Worm (Caenorhabditis elegans) whole organism, dauer: ENCODE results near the gene hpo-8.

Experiments used
- unc-62 ChIP-seq: sonication (generic microtip); optimal IDR thresholded peaks from 2 replicates; lab custom pipeline; 2017; ENCODE audit warnings: missing biosample characterization, missing genetic modification reagents, missing genetic modification characterization

hpo-8 gene

DNA sequence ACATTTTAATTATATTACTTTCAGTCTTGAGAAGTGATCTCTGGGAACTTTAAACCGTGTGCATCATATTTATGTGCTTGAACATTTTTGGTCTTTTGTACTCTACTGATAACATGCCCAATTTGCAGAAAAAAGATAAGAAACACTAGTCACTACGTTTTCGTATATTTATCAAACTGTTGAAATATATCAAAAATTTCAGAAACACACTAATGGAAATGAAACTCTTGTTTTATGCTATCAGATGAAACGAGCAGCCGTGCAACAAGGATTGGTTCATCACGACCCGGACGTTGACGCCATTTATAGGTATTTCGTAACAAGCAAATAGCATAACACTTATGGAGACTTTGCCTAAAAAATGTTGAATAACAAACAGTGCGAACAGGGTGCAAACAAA is 15.7 kb upstream of the hpo-8 start:
- TF ChIP-seq unc-62 (GFP tag; lab: Kevin White, UChicago), result no peak

DNA sequence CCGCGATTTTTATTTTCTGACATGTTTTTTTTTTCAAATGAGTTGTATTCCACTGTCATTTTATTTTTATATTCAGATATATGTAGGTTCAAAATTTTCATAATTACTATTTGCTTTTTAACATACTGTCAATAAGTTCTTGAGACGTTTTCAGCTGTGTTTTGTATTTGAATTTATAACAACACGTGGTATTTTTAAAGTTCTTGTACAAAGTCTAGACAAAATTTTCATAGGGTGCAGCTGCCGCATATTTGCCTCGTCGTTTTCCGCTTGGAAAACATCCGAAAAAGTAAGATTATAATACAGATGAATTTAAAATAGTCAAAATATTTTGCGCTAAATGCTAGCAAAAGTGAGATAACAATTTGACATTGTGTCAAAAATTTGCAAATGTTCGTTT is 10.3 kb upstream of the hpo-8 start, which contains the start of gene dmsr-15:
TSS of gene dmsr-15 (minus strand) at position 101 of the 400 bp plus-strand sequence.
- no peak for TF ChIP-seq unc-62 (GFP tag; lab: Kevin White, UChicago)

DNA sequence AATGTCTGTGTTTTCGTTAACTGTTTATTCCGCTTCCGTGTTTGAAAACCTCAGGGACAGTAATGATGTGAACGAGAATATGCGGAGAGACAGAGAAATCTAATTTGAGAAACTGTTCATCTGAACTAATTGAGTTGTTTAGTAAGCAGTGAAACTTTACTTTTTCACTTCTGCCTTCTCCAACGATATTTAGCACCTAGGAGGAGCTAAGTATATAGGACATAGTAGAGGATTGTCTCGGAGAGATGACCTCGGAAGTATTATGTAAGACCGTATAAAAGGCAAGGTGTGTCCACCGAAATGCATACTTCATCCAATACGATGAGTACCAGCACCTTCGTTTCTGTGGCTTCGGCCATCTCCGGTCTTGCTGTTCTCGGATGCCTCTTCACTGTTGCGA is 9.7 kb upstream of the hpo-8 start, which contains the start of gene col-141:
TSS of gene col-141 (plus strand) at position 301 of the 400 bp plus-strand sequence.
- no peak for TF ChIP-seq unc-62 (GFP tag; lab: Kevin White, UChicago)

DNA sequence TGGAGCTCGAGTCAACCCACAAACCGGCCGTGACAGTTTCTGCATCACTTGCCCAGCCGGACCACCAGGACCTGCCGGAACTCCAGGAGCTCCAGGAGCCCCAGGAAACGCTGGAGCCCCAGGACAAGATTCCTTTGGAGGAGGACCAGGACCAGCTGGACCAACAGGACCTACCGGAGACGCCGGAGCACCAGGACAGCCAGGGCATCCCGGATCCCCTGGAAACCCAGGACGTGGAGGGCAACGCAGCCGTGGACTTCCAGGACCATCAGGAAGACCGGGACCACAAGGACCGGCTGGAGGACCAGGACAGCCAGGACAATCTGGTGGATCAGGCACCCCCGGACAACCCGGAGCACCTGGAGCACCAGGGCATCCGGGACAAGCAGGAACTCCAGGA is 9.0 kb upstream of the hpo-8 start:
- TF ChIP-seq unc-62 (GFP tag; lab: Kevin White, UChicago), result no peak

DNA sequence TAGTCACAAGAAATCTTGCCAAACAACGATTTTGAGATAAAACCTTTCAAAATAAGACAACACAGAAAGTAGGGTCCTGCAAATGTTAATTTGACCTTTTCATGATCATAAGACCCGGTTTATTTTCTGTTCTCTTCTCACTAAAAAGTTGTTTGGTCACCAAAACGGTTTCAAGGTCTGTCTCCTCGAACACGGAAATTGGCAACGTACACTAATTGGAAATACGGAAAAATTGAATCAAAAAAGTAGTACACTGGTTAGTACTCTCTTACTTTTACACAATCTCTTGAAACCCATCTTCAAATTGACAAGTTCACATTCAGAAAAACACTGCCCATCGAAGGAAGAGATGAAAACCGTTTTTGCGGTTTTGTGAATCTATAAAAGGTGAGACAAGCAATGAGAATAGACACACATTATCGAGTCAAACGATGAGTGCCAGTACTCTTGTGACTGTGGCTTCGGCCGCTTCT is 8.3 kb upstream of the hpo-8 start, which contains the start of gene col-142:
TSS of gene col-142 (plus strand) at position 423 of the 473 bp plus-strand sequence.
- TF ChIP-seq unc-62 (GFP tag; lab: Kevin White, UChicago), result no peak

DNA sequence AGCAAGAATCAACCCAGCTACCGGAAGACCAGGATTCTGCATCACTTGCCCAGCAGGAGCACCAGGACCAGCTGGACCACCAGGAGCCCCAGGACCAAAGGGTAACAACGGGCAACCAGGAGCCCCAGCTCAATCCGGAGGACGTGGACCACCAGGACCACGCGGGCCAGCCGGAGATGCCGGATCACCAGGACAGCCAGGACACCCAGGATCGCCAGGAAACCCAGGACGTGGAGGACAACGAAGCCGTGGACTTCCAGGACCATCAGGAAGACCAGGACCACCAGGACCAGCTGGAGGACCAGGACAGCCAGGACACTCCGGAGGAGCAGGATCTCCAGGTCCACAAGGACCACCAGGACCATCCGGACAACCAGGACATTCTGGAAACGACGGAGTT is 7.5 kb upstream of the hpo-8 start:
- no peak for TF ChIP-seq unc-62 (GFP tag; lab: Kevin White, UChicago)

DNA sequence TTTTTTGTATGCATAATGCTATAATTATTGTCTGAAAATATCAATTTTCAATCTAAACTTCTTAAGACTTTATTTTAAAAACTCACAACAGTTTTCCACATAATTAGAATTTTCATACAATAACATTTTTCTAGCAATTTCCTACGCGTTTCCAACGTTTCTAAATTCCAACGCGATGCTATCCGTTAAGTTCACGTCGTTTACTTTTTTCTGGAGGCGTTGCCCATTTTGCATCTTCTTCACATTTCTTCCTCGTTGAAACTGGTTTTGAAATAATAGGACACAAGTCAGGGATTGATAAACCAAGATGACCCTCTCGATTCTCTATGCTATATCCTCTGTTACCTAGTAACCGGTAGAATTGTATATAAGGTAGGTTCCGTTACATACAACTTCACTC is 3.8 kb upstream of the hpo-8 start, which contains the start of the genes T15B7.14 and col-143:
TSS of gene T15B7.14 (minus strand) at position 101 of the 400 bp plus-strand sequence.
TSS of gene col-143 (plus strand) at position 394 of the 400 bp plus-strand sequence.
- TF ChIP-seq unc-62 (GFP tag; lab: Kevin White, UChicago), result no peak

DNA sequence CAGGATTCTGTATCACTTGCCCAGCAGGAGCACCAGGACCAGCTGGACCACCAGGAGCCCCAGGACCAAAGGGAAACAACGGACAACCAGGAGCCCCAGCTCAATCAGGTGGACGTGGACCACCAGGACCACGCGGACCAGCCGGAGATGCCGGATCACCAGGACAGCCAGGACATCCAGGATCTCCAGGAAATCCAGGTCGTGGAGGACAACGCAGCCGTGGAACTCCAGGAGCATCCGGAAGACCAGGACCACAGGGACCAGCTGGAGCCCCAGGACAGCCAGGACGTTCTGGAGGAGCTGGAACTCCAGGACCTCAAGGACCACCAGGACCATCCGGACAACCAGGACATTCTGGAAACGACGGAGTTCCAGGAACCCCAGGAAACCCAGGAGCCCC is 3.1 kb upstream of the hpo-8 start:
- TF ChIP-seq unc-62 (GFP tag; lab: Kevin White, UChicago), result no peak

DNA sequence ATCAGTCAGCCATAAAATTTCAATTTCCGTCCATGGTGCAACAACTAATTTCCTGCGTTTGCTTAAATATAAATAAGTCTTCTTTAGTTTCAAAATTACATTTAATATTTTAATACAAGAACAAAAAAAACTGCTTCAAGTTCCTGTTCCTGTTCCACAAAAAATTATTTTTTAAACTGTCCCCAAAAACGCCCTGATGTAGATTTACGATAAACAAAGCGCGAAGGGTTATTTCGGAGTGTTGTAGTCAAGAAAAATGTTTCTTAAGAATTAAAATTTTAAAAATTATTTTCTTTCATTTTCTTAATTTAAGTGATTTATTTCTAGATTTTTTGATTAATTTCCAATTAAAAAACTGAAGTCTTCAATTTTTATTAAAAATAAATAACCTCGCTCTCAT is 490 bp upstream of the hpo-8 start, which contains the start of gene T15B7.15:
TSS of gene T15B7.15 (minus strand) at position 67 of the 400 bp plus-strand sequence.
- no peak for TF ChIP-seq unc-62 (GFP tag; lab: Kevin White, UChicago)

DNA sequence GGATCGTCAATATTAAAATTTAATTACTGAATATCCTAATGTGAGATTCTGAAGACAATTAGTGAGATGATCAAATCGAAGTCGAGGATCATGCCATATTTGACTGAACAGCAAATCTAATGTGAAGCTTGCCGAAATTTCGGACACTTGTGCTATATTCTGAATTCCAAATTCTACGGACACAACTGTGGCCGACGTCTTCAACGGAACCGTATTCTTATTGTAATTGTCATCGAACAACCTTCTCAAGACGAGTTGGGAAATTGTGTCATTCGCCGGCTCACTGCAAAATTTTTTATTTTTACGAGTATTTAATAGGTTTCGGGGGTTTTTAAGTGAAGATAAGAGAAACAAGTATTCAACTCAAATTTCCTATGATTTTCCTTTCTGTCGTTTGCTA is 3.3 kb downstream of the hpo-8 start, which contains the start of gene T15B7.1:
TSS of gene T15B7.1 (plus strand) at position 301 of the 400 bp plus-strand sequence.
- TF ChIP-seq unc-62 (GFP tag; lab: Kevin White, UChicago), result no peak

DNA sequence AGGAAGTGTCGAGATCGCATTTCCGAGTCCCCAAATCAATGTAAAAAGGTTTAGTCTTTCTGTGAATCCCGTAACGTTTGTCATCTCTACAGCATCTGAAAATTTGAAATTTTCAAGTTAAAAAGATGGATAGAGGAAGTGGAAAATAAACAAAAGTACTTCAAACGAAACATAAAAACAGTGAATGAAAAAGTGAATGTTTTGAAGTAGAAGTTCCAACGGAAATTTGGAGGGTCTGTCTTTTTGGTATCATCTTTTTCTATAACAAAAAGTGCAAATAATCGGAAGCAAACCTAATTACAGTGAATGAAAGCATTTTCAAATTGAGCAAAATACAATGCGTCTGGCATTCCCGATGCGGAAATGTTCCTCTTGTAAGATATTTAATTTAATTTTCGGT is 7.4 kb downstream of the hpo-8 start, which contains the start of gene lgc-54:
TSS of gene lgc-54 (minus strand) at position 101 of the 400 bp plus-strand sequence.
- TF ChIP-seq unc-62 (GFP tag; lab: Kevin White, UChicago), result no peak

DNA sequence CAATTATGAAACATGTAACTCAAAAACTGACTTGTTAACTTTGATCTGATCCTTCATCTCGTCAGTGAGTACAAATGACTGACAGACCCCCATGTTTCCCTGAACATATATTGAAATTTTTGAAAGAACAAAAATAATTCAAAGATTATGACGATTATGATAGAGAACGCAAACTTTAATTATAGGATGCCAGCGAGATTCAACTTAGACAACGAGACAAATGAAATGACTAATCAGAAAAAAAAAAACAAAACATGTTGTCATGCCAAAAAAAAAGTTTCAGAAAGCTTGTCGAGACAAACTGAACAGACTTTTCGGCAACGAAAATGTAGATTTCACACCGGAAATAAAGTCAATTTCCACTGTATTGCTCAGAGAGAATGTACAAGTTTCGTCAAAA is 15.6 kb downstream of the hpo-8 start, which contains the start of gene gpa-10:
TSS of gene gpa-10 (minus strand) at position 101 of the 400 bp plus-strand sequence.
- TF ChIP-seq unc-62 (GFP tag; lab: Kevin White, UChicago), result no peak

DNA sequence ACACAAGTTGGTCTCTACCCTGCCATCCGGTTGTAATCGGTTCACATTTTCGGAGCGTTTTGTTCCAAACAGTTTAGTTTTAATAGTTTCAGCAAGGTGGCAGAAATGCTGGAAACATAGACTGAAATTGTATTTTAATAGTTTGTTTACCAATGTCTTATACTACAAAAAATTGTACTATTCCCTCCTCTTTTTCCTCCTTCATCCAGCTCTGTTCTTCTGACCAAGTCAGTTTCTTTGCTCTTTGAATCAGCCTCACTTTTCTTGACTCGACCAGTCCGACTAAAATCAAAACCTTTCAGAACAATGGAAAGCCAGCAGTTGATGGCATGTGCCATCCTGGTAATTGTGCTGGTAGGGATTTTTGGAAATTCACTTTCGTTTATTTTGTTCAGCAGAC is 30.9 kb downstream of the hpo-8 start, which contains the start of gene frpr-18:
TSS of gene frpr-18 (plus strand) at position 301 of the 400 bp plus-strand sequence.
- TF ChIP-seq unc-62 (GFP tag; lab: Kevin White, UChicago), result no peak

DNA sequence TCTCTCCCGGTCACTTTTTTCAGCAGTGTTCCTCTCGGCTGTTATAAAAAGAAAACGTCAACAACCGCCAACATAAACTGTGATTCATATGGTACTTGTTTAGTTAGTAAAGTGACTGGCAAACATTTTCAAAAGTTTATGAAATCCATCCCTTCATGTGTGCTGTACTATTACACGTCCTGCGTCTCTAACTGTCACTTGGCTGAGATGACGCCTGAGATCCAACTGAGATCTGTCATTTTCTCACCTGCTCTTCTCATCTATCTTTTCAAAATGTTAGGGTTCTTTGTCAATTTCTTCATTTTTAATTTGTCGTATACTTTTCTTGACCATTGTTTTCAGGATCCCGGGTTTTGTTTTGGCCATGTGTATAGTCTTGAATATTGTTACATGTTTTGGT is 35.6 kb downstream of the hpo-8 start:
- TF ChIP-seq unc-62 (GFP tag; lab: Kevin White, UChicago), result no peak

DNA sequence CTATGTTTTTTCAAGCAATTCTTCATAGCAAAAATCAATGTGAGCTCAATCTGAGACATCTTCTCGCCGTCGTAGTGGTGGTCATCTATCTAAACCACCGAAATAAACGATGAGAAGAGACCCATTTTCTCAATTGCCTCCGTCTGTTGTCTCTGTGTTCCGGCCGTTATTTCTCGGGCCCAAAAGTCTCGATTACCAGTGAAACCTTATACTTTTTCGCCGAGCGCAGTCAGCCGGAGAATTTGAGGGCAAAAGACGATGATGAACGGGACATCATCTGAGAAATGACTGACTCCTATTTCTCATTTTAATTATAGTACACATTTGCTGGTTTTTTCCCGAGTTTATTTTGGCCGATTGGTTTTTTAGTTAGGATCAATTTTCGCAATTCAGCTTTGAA is 36.7 kb downstream of the hpo-8 start:
- TF ChIP-seq unc-62 (GFP tag; lab: Kevin White, UChicago), result no peak

DNA sequence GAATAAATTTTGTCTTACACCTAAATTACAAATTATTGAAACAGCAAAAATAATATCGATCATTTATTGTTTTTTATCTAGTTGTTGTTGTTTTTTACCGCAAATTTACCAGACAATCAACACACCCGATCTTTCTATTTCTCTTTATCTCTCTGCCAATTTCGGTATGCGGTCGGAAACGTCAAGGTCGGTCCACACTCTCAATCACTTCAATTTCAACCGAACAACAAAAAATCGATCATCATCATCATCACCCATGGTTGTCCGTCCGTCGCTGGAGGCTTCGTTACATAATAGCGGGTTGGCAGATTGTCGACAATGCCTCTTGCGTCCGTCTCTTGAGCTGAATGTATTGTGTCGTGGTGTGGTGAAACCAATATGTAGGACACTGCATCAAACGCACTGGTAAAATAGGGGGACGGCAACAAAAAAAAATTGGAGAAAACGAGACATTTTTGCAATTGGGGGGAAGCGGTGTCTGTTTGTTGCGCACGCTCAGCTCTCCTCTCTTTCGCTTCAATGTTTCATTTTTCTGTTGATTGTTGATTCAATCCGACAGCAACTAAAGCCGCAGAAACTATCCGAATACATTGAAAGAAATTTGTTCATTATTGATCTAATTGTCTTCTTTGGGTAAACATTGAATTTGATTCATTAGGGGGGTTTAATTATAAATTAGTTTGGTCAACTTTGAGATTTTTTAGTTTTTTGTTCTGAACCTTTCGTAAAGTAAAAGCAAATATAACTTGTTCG is 37.9 kb downstream of the hpo-8 start:
- no peak for TF ChIP-seq unc-62 (GFP tag; lab: Kevin White, UChicago)
